Fruit fly (Drosophila melanogaster): Measurements from ENCODE around the gene CG1271.
A peak's percentile ranks its signal among the peaks of the same experiment; 100 is the strongest.

The CG1271 gene

DNA sequence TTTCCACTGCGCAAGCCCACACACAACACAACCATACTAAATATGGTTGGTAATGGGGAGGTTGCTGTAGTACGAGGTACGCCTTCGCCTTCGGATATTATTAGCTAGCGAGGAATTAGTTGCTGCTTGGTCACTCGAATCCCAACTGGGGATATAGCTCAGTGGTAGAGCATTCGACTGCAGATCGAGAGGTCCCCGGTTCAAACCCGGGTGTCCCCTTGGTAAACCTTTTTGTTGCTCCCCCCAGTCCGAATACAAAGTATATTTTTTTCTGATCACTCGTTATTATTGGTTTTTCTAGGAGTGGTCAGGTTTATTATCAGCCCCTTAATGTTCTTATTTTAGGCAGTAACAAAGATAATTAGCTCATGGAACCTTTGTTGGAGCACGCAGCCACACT, 43.3 kb downstream of the CG1271 start (continued):
- TF ChIP-seq NC2β (GFP tag; optimal IDR thresholded peaks at IDR 0.05) (no peak), amos (GFP tag; IDR thresholded peaks at IDR 0.05; ENCODE audit: partially characterized antibody) (peak; percentile 78), CG7745 (tag; optimal IDR thresholded peaks at IDR 0.05) (no peak), CG16813 (GFP tag; IDR thresholded peaks at IDR 0.05; ENCODE audit: partially characterized antibody) (peak; percentile 82), CG7928 (GFP tag; optimal IDR thresholded peaks at IDR 0.05) (no peak), CG11723 (GFP tag; optimal IDR thresholded peaks at IDR 0.05) (no peak), CG2202 (tag; optimal IDR thresholded peaks at IDR 0.05) (no peak), dpn (GFP tag; optimal IDR thresholded peaks at IDR 0.05) (no peak), CG18619 (GFP tag; optimal IDR thresholded peaks at IDR 0.05) (no peak), sob (GFP tag; IDR thresholded peaks at IDR 0.05) (no peak), CG7839 (tag; optimal IDR thresholded peaks at IDR 0.05) (no peak), Vsx1 (GFP tag; optimal IDR thresholded peaks at IDR 0.05) (peak; percentile 40), Dbx (GFP tag; IDR thresholded peaks at IDR 0.05) (no peak), HLH3B (GFP tag; IDR thresholded peaks at IDR 0.05) (no peak), CG18262 (tag; optimal IDR thresholded peaks at IDR 0.05) (no peak), CG12104 (GFP tag; optimal IDR thresholded peaks at IDR 0.05) (no peak), Doc3 (GFP tag; IDR thresholded peaks at IDR 0.05; ENCODE audit: partially characterized antibody) (peak; percentile 52; the same call in 1 of the 3 replicates), Rx (GFP tag; IDR thresholded peaks at IDR 0.05) (no peak), otp (GFP tag; IDR thresholded peaks at IDR 0.05) (no peak), Lhr (GFP tag; optimal IDR thresholded peaks at IDR 0.05) (no peak), CG18764 (GFP tag; optimal IDR thresholded peaks at IDR 0.05) (no peak), Sox102F (GFP tag; optimal IDR thresholded peaks at IDR 0.05) (no peak), vnd (GFP tag; IDR thresholded peaks at IDR 0.05; ENCODE audit: partially characterized antibody) (peak; percentile 71), zen2 (GFP tag; IDR thresholded peaks at IDR 0.05; ENCODE audit: partially characterized antibody) (peak; percentile 53; the same call in 2 of the 3 replicates), sens-2 (GFP tag; IDR thresholded peaks at IDR 0.05) (no peak), unc-4 (GFP tag; IDR thresholded peaks at IDR 0.05; ENCODE audit: partially characterized antibody) (0 out of 2 replicates have a peak, but pooled peaks have one; percentile 32), CG8924 (tag; optimal IDR thresholded peaks at IDR 0.05) (no peak), CG10431 (GFP tag; optimal IDR thresholded peaks at IDR 0.05) (no peak), Antp (GFP tag; optimal IDR thresholded peaks at IDR 0.05) (no peak), tgo (GFP tag; IDR thresholded peaks at IDR 0.05) (no peak), org-1 (GFP tag; optimal IDR thresholded peaks at IDR 0.05) (no peak), Fer2 (tag; optimal IDR thresholded peaks at IDR 0.05) (no peak), nerfin-2 (GFP tag; IDR thresholded peaks at IDR 0.05; ENCODE audit: partially characterized antibody) (peak; percentile 81), Gug (GFP tag; IDR thresholded peaks at IDR 0.05) (no peak), CG11085 (GFP tag; IDR thresholded peaks at IDR 0.05) (no peak), bsh (GFP tag; optimal IDR thresholded peaks at IDR 0.05) (no peak), inv (GFP tag; IDR thresholded peaks at IDR 0.05; ENCODE audit: partially characterized antibody) (peak; percentile 37; the same call in 1 of the 2 replicates), HLH4C (GFP tag; IDR thresholded peaks at IDR 0.05; ENCODE audit: partially characterized antibody) (peak; percentile 63), ci (GFP tag; IDR thresholded peaks at IDR 0.05) (no peak), CoRest (tag; optimal IDR thresholded peaks at IDR 0.05) (no peak), chm (GFP tag; IDR thresholded peaks at IDR 0.05) (peak; percentile 67), lilli (GFP tag; optimal IDR thresholded peaks at IDR 0.05) (no peak), Bteb2 (GFP tag; optimal IDR thresholded peaks at IDR 0.05) (no peak), pita (GFP tag; optimal IDR thresholded peaks at IDR 0.05) (no peak), grn (GFP tag; optimal IDR thresholded peaks at IDR 0.05) (no peak), CG12236 (GFP tag; optimal IDR thresholded peaks at IDR 0.05) (no peak), CG14965 (GFP tag; optimal IDR thresholded peaks at IDR 0.05; ENCODE audit: borderline replicate concordance) (no peak), CG43689 (GFP tag; IDR thresholded peaks at IDR 0.05) (no peak), CG34224 (GFP tag; IDR thresholded peaks at IDR 0.05; ENCODE audit: partially characterized antibody) (peak; percentile 20; the same call in 1 of the 3 replicates)
